Worm (Caenorhabditis elegans) whole organism, L4 larva: Measurements from ENCODE around the gene nlp-78.

Experiments
- D1046.2 ChIP-seq: fragments of 200-800 bp; sonication (Bioruptor generic); IDR thresholded peaks from 2 replicates; pipeline ENCODE4 v1.3.6; 2022; ENCODE audit warnings: missing genetic modification characterization, missing compliant biosample characterization
- T20F7.1 ChIP-seq: fragments of 200-800 bp; sonication (Bioruptor generic); optimal IDR thresholded peaks from 2 replicates; lab custom pipeline; 2018; ENCODE audit warnings: mild to moderate bottlenecking, missing genetic modification characterization, missing compliant biosample characterization
- Y5F2A.4 ChIP-seq: fragments of 200-800 bp; sonication (Bioruptor generic); optimal IDR thresholded peaks from 2 replicates; lab custom pipeline; 2018; ENCODE audit warnings: mild to moderate bottlenecking, missing genetic modification characterization, missing compliant biosample characterization
- Y75B8A.6 ChIP-seq: fragments of 200-800 bp; sonication (Bioruptor generic); IDR thresholded peaks from 2 replicates; pipeline ENCODE4 v1.3.6; 2022; ENCODE audit warnings: missing genetic modification reagents, missing genetic modification characterization, missing compliant biosample characterization
- aha-1 ChIP-seq: fragments of 150-350 bp; peaks from one replicate; lab custom pipeline; 2014; ENCODE audit warnings: missing biosample characterization, missing genetic modification characterization
- ces-1 ChIP-seq: fragments of 150-350 bp; sonication (generic microtip); optimal IDR thresholded peaks from 4 replicates; lab custom pipeline; 2014; ENCODE audit warnings: missing biosample characterization, missing genetic modification reagents, missing genetic modification characterization
- cey-2 ChIP-seq: sonication (generic microtip); optimal IDR thresholded peaks from 3 replicates; lab custom pipeline; 2017; ENCODE audit warnings: missing genetic modification characterization, mild to moderate bottlenecking, missing compliant biosample characterization, antibody characterized with exemption, borderline replicate concordance; ENCODE audit not compliant: insufficient read depth
- daf-12 ChIP-seq: fragments of 150-350 bp; optimal IDR thresholded peaks from 2 replicates; lab custom pipeline; 2014; ENCODE audit warnings: missing biosample characterization, missing genetic modification reagents, missing genetic modification characterization
- daf-16 ChIP-seq, 3 experiments: sonication (generic microtip); optimal IDR thresholded peaks; 2 replicates each; lab custom pipeline; 2016 to 2017; ENCODE audit warnings: missing genetic modification characterization in 3 of 3, missing genetic modification reagents in 3 of 3, mild to moderate bottlenecking in 2 of 3, missing compliant biosample characterization in 2 of 3, missing biosample characterization in 1 of 3, moderate library complexity in 1 of 3
- daf-19 ChIP-seq: fragments of 200-800 bp; sonication (Bioruptor generic); conservative IDR thresholded peaks from 2 replicates; pipeline ENCODE4 v1.3.6; 2022; ENCODE audit warnings: missing genetic modification characterization, missing compliant biosample characterization
- daf-8 ChIP-seq: fragments of 200-800 bp; sonication (Bioruptor generic); IDR thresholded peaks from 2 replicates; pipeline ENCODE4 v1.3.6; 2022; ENCODE audit warnings: missing genetic modification characterization, missing compliant biosample characterization
- dmd-6 ChIP-seq: fragments of 200-800 bp; sonication (Bioruptor generic); IDR thresholded peaks from 2 replicates; pipeline ENCODE4 v1.3.6; 2022; ENCODE audit warnings: missing genetic modification reagents, missing genetic modification characterization, missing compliant biosample characterization
- dpl-1 ChIP-seq: fragments of 150-350 bp; optimal IDR thresholded peaks from 2 replicates; lab custom pipeline; 2014; ENCODE audit warnings: missing biosample characterization, missing genetic modification reagents, missing genetic modification characterization
- dve-1 ChIP-seq: sonication (generic microtip); optimal IDR thresholded peaks from 2 replicates; lab custom pipeline; 2017; ENCODE audit warnings: antibody characterized with exemption, mild to moderate bottlenecking, missing genetic modification characterization, missing compliant biosample characterization; ENCODE audit not compliant: insufficient read depth
- fos-1 ChIP-seq: fragments of 150-350 bp; optimal IDR thresholded peaks from 2 replicates; lab custom pipeline; 2014; ENCODE audit warnings: missing biosample characterization, missing genetic modification characterization
- hlh-30 ChIP-seq: sonication (generic microtip); optimal IDR thresholded peaks from 2 replicates; lab custom pipeline; 2017; ENCODE audit warnings: antibody characterized with exemption, mild to moderate bottlenecking, missing genetic modification characterization, missing compliant biosample characterization; ENCODE audit not compliant: insufficient read depth
- hmg-1.1 ChIP-seq: fragments of 200-800 bp; sonication (Bioruptor generic); IDR thresholded peaks from 2 replicates; pipeline ENCODE4 v1.3.6; 2022; ENCODE audit warnings: missing genetic modification reagents, missing genetic modification characterization, missing compliant biosample characterization
- lin-1 ChIP-seq: fragments of 200-800 bp; sonication (Bioruptor generic); IDR thresholded peaks from 2 replicates; pipeline ENCODE4 v1.3.6; 2022; ENCODE audit warnings: missing genetic modification reagents, missing genetic modification characterization, missing compliant biosample characterization
- lin-29 ChIP-seq: fragments of 200-800 bp; sonication (Bioruptor generic); IDR thresholded peaks from 2 replicates; pipeline ENCODE4 v1.3.6; 2022; ENCODE audit warnings: missing genetic modification reagents, missing genetic modification characterization, missing compliant biosample characterization
- madf-9 ChIP-seq: fragments of 200-800 bp; sonication (Bioruptor generic); conservative IDR thresholded peaks from 2 replicates; pipeline ENCODE4 v1.3.6; 2022; ENCODE audit warnings: missing genetic modification reagents, missing genetic modification characterization, missing compliant biosample characterization
- mdt-29 ChIP-seq: fragments of 200-800 bp; sonication (Bioruptor generic); IDR thresholded peaks from 2 replicates; pipeline ENCODE4 v1.3.6; 2022; ENCODE audit warnings: missing genetic modification reagents, missing genetic modification characterization, missing compliant biosample characterization
- mep-1 ChIP-seq: fragments of 150-350 bp; sonication (generic microtip); optimal IDR thresholded peaks from 3 replicates; lab custom pipeline; 2014; ENCODE audit warnings: missing biosample characterization, missing genetic modification characterization
- mes-2 ChIP-seq: sonication (generic microtip); optimal IDR thresholded peaks from 2 replicates; lab custom pipeline; 2016; ENCODE audit warnings: missing genotype, mild to moderate bottlenecking, missing genetic modification characterization, missing compliant biosample characterization; ENCODE audit not compliant: poor library complexity, severe bottlenecking
- mxl-3 ChIP-seq: fragments of 200-800 bp; sonication (Bioruptor generic); optimal IDR thresholded peaks from 2 replicates; lab custom pipeline; 2018; ENCODE audit warnings: mild to moderate bottlenecking, missing genetic modification characterization, missing compliant biosample characterization
- nhr-28 ChIP-seq: fragments of 150-350 bp; optimal IDR thresholded peaks from 2 replicates; lab custom pipeline; 2014; ENCODE audit warnings: missing biosample characterization, missing genetic modification characterization
- nhr-41 ChIP-seq: fragments of 200-800 bp; sonication (Bioruptor generic); IDR thresholded peaks from 2 replicates; pipeline ENCODE4 v1.3.6; 2022; ENCODE audit warnings: missing genetic modification reagents, missing genetic modification characterization, missing compliant biosample characterization
- nhr-42 ChIP-seq: fragments of 200-800 bp; sonication (Bioruptor generic); IDR thresholded peaks from 2 replicates; pipeline ENCODE4 v1.3.6; 2022; ENCODE audit warnings: missing genetic modification characterization, missing compliant biosample characterization
- nhr-6 ChIP-seq: fragments of 150-350 bp; optimal IDR thresholded peaks from 2 replicates; lab custom pipeline; 2014; ENCODE audit warnings: missing biosample characterization, missing genetic modification characterization
- pha-4 ChIP-seq, 2 experiments: fragments of 150-350 bp in 1 of 2; fragments of 200-800 bp in 1 of 2; sonication (Bioruptor generic) in 1 of 2; IDR thresholded peaks in 1 of 2; optimal IDR thresholded peaks in 1 of 2; 2 replicates each; pipeline versions ENCODE4 v1.3.6 to Lab custom; 2014 to 2022; ENCODE audit warnings: missing genetic modification characterization in 2 of 2, missing genetic modification reagents in 2 of 2, missing biosample characterization in 1 of 2, missing compliant biosample characterization in 1 of 2
- php-3 ChIP-seq: fragments of 200-800 bp; sonication (Bioruptor generic); IDR thresholded peaks from 2 replicates; pipeline ENCODE4 v1.3.6; 2022; ENCODE audit warnings: missing genetic modification reagents, missing genetic modification characterization, missing compliant biosample characterization
- pqm-1 ChIP-seq: sonication (generic microtip); optimal IDR thresholded peaks from 2 replicates; lab custom pipeline; 2017; ENCODE audit warnings: missing biosample characterization, missing genetic modification characterization
- saeg-2 ChIP-seq: fragments of 200-800 bp; sonication (Bioruptor generic); IDR thresholded peaks from 2 replicates; pipeline ENCODE4 v1.3.6; 2022; ENCODE audit warnings: missing genetic modification reagents, missing genetic modification characterization, missing compliant biosample characterization
- set-16 ChIP-seq: fragments of 200-800 bp; sonication (Bioruptor generic); IDR thresholded peaks from 2 replicates; pipeline ENCODE4 v1.3.6; 2022; ENCODE audit warnings: missing genetic modification reagents, missing genetic modification characterization, missing compliant biosample characterization
- snpc-4 ChIP-seq: fragments of 150-350 bp; optimal IDR thresholded peaks from 2 replicates; lab custom pipeline; 2014; ENCODE audit warnings: missing biosample characterization, missing genetic modification characterization
- tra-1 ChIP-seq: fragments of 200-800 bp; sonication (Bioruptor generic); IDR thresholded peaks from 2 replicates; pipeline ENCODE4 v1.3.6; 2022; ENCODE audit warnings: missing genetic modification reagents, missing genetic modification characterization, missing compliant biosample characterization
- unc-62 ChIP-seq, 3 experiments: fragments of 150-350 bp in 1 of 3; sonication (generic microtip); optimal IDR thresholded peaks in 2 of 3; peaks in 1 of 3; 1 replicate in 1 of 3; 2 replicates in 2 of 3; lab custom pipeline; 2014 to 2017; ENCODE audit warnings: missing biosample characterization in 3 of 3, missing genetic modification characterization in 3 of 3, missing genetic modification reagents in 3 of 3, missing genotype in 1 of 3
- zag-1 ChIP-seq: fragments of 150-350 bp; optimal IDR thresholded peaks from 2 replicates; lab custom pipeline; 2014; ENCODE audit warnings: missing biosample characterization, missing genetic modification characterization
- zip-2 ChIP-seq: fragments of 150-350 bp; optimal IDR thresholded peaks from 2 replicates; lab custom pipeline; 2014; ENCODE audit warnings: missing biosample characterization, missing genetic modification characterization
- ztf-11 ChIP-seq: fragments of 150-350 bp; optimal IDR thresholded peaks from 2 replicates; lab custom pipeline; 2014; ENCODE audit warnings: missing biosample characterization, missing genetic modification characterization
- ztf-7 ChIP-seq: fragments of 150-350 bp; optimal IDR thresholded peaks from 2 replicates; lab custom pipeline; 2014; ENCODE audit warnings: missing biosample characterization, missing genetic modification characterization

nlp-78 gene

DNA sequence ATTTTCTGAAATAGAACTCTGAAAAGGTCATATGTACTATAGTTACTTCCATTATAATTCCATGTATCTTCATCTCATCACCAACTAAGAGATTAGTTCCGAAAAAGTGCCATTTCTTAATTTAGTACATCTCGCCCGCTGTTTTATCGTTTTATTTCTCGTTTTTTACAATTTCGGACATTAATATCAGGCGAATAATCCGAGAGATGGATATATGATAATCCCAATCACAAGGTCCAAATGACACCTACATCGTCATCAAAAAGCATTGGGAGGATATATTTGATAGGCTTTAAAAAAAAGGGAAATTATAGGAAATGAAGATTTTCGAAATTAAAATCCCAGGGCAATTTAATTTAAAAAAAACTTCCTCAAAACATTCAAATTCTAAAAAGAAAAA lies 15.6 kb upstream of the nlp-78 start:
- TF ChIP-seq dve-1 (tag; lab: Kevin White, UChicago): no peak
- no peak for TF ChIP-seq nhr-41 (GFP tag; lab: Robert Waterston, UW)

DNA sequence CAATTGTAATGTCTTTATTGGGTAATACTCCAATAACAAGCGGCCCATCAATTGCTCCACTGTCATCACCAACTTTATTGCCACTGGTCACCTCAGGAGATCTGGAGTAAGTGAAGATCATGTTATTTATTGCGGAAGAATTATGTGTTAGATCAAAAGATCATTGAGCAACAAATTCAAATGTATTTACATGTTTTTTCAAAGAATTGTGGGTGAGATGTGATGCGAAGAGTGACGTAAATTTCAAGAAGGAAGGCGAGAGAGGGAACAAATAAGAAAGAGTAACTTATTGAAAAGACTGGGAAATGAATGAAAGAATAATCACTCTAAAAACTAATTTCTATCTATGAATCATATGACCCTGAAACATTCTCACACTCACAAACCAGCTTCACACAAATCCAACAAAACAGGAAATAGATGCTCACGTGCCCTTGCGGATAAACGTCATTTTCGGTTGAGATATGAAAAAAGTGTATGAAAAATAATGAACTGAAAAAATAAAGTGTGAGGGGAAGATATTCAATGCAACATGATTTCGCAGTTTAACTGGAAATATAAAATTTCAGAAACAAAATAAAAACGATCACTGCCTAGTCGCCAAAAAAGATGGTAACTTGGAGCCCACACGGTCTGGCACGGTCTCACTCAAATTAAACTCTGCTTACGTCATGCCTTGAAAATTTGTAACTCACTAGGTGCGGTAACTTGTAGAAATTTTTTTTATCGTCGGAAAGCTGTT lies 15.0 kb upstream of the nlp-78 start:
- TF ChIP-seq unc-62 (GFP tag; optimal IDR thresholded peaks at IDR 0.05 in 1 of 2; lab: Kevin White, UChicago): peak in 1 of 2 experiments; percentile 68
- no peak for TF ChIP-seq unc-62 (tag; optimal IDR thresholded peaks at IDR 0.05; lab: Kevin White, UChicago)
- TF ChIP-seq pqm-1: no peak
- no peak for TF ChIP-seq tra-1 (GFP tag; lab: Robert Waterston, UW)
- TF ChIP-seq lin-29: no peak
- TF ChIP-seq hlh-30 (tag; lab: Kevin White, UChicago): peak; percentile 15
- no peak for TF ChIP-seq T20F7.1
- TF ChIP-seq dve-1 (tag; lab: Kevin White, UChicago): no peak
- TF ChIP-seq aha-1 (tag; lab: Kevin White, UChicago): peak; percentile 51
- TF ChIP-seq nhr-41 (GFP tag; lab: Robert Waterston, UW): no peak
- TF ChIP-seq mdt-29: no peak
- TF ChIP-seq Y75B8A.6 (GFP tag; lab: Robert Waterston, UW): no peak
- no peak for TF ChIP-seq snpc-4 (tag; lab: Kevin White, UChicago)
- no peak for TF ChIP-seq D1046.2
- no peak for TF ChIP-seq zag-1 (tag; lab: Kevin White, UChicago)
- TF ChIP-seq daf-8: no peak
- TF ChIP-seq nhr-28 (tag; lab: Kevin White, UChicago): no peak
- TF ChIP-seq madf-9 (GFP tag; lab: Robert Waterston, UW): no peak
- TF ChIP-seq ztf-11 (tag; lab: Kevin White, UChicago): no peak
- TF ChIP-seq mxl-3 (GFP tag; lab: Kevin White, UChicago): no peak
- no peak for TF ChIP-seq dpl-1 (GFP tag; lab: Kevin White, UChicago)
- TF ChIP-seq zip-2 (tag; lab: Kevin White, UChicago): no peak
- TF ChIP-seq mep-1 (tag; lab: Kevin White, UChicago): no peak

DNA sequence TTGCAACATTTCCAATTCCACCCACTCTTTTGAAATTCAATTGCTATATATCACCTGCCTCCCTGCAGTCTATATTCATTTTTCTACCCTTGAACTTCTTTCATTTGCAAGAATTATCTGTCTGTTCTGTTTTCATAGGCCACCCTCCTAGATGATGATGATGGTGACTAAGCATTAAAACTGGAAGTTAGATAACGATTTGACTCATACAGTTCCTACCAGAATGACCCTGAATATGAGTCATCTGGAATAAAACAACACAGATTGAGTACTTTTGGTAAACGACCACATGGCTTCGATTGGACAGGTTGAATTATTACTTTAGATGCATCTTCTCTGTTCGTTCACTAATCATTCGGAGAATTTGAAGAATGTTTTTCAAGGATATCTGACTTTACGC lies 11.6 kb upstream of the nlp-78 start:
- no peak for TF ChIP-seq dpl-1 (GFP tag; lab: Kevin White, UChicago)
- TF ChIP-seq mes-2: peak; percentile 6
- TF ChIP-seq, all 104 proteins: peak for 1

DNA sequence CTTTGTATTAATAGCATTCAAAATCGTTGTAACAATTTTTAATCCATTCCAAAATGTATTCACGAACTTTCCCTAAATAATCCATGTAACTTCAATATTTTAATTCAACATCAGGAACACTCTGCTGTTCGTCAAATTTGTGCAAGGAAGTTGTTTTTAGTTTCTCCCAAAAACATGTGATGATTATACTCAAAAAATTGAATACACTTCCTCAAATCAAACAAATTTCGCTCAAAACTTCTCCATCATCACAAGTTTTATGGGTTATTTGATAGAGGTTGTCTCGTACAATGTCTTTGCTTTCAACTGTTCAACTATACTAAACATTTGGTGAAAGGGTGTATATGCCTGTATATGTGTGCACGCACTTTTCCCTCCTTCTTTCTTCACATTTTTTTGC lies 11.0 kb upstream of the nlp-78 start:
- TF ChIP-seq lin-1 (GFP tag; lab: Robert Waterston, UW) (no peak), hlh-30 (tag; lab: Kevin White, UChicago) (peak; percentile 6), nhr-28 (tag; lab: Kevin White, UChicago) (peak; percentile 29), daf-16 (GFP tag; optimal IDR thresholded peaks at IDR 0.05; lab: Kevin White, UChicago) (no peak), daf-16 (tag; optimal IDR thresholded peaks at IDR 0.05; lab: Kevin White, UChicago) (peak; percentile 32), aha-1 (tag; lab: Kevin White, UChicago) (peak; percentile 72), hmg-1.1 (GFP tag; lab: Robert Waterston, UW) (no peak), pqm-1 (peak; percentile 44), dve-1 (tag; lab: Kevin White, UChicago) (peak; percentile 57), php-3 (GFP tag; lab: Robert Waterston, UW) (0 out of 2 replicates have a peak, but pooled peaks have one; percentile 16), cey-2 (tag; lab: Kevin White, UChicago) (no peak), zag-1 (tag; lab: Kevin White, UChicago) (no peak), ces-1 (GFP tag; lab: Kevin White, UChicago) (no peak), mxl-3 (GFP tag; lab: Kevin White, UChicago) (no peak), snpc-4 (tag; lab: Kevin White, UChicago) (no peak)

DNA sequence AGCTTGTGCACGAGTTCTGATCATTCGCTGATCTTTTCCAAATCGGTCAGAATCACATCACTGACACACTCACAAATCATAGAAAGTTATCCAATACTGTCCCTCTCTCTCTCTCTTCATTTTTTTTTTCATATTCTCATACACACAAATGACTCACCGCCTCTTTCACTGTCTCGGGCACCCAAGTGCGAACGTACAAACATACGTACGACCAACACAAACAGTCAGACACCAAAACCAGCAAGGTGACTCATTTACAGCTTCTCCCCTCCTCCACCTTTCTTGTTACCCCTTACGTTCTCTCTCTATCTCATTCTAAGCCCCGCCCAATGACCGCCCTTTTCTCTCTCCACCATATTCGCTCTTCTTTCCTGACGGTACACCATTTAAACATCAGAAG lies 9.0 kb upstream of the nlp-78 start:
- TF ChIP-seq pha-4 (GFP tag; IDR thresholded peaks at IDR 0.05; lab: Robert Waterston, UW) (no peak), pha-4 (tag; optimal IDR thresholded peaks at IDR 0.05; lab: Kevin White, UChicago) (peak; percentile 95), madf-9 (GFP tag; lab: Robert Waterston, UW) (no peak), saeg-2 (GFP tag; lab: Robert Waterston, UW) (no peak), nhr-42 (GFP tag; lab: Robert Waterston, UW) (0 out of 2 replicates have a peak, but pooled peaks have one; percentile 30), daf-12 (tag; lab: Kevin White, UChicago) (no peak), dmd-6 (GFP tag; lab: Robert Waterston, UW) (no peak), Y5F2A.4 (GFP tag; lab: Kevin White, UChicago) (no peak), ztf-7 (tag; lab: Kevin White, UChicago) (no peak), lin-1 (GFP tag; lab: Robert Waterston, UW) (no peak), daf-19 (no peak), nhr-6 (peak; percentile 87), fos-1 (no peak), set-16 (GFP tag; lab: Robert Waterston, UW) (no peak)
